Worm (Caenorhabditis elegans) whole organism, dauer: ENCODE results near the gene affl-2.

Source experiments
- unc-62 ChIP-seq: sonication (generic microtip); optimal IDR thresholded peaks from 2 replicates; lab custom pipeline; 2017; ENCODE audit warnings: missing biosample characterization, missing genetic modification reagents, missing genetic modification characterization

The affl-2 gene

DNA sequence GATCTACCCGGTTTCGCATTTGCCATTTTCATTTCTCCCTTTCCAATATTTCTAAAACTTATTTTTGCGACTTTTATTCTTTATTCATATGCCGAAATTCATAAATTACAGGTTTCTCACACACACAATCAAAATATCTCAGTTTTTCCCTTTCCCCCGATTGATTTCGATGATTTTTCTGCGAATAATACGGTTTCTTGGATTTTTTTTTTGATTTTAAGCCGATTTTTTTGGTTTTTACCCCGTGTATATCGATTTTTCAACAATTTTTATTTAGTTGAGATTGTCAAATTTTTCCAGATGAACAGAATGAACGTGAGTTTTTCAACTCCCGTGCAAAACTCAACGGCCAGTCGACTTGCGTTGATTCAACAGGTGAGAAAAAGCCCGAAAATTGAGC is 40.5 kb downstream of the affl-2 start, which contains the start of gene mat-3:
mat-3 (plus strand) TSS at position 301 of the 400 bp plus-strand sequence.
- TF ChIP-seq unc-62 (GFP tag; lab: Kevin White, UChicago), result no peak

ce11 chrIII:481259-481658 is 46.6 kb downstream of the affl-2 start:
- TF ChIP-seq unc-62 (GFP tag; lab: Kevin White, UChicago), result no peak

DNA sequence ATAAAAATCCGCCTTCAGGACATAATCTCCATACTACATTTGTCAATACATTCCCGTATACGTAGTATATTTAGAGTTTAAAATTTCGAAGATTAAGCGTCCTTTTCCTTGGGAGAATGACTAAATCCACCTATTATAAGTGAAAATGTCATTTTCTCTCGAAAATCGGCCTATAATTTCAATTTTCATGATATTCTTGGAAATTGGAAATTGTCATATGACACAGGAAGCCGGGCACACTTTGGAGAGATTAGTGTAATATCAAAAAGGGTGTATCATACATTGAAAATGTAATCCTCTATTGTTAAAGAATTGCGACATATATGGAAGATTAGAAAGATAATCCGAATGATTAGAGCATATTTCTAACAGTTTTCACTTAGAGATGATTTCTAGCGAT is 48.0 kb downstream of the affl-2 start:
- TF ChIP-seq unc-62 (GFP tag; lab: Kevin White, UChicago), result no peak

DNA sequence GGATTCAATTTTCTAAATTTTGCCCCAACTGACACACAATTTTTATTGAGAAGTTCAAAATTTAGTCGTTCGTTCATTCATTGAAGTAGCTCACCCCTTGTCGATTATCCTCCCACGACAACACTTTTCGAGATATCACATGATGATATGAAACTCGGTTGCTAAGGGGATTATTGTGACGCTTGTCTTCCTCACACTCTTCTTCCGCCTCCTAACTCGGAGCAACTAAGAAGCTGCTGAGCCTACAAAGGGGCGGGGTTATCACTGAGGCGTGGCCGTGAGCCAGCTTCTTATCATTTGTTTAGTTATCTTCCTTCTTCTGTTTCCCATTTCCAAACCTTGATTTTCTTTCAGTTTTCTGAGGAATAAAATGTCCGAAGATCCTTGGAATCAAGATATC is 48.9 kb downstream of the affl-2 start, which contains the start of gene F10C5.3:
F10C5.3 (plus strand) TSS at position 313 of the 400 bp plus-strand sequence.
- no peak for TF ChIP-seq unc-62 (GFP tag; lab: Kevin White, UChicago)

DNA sequence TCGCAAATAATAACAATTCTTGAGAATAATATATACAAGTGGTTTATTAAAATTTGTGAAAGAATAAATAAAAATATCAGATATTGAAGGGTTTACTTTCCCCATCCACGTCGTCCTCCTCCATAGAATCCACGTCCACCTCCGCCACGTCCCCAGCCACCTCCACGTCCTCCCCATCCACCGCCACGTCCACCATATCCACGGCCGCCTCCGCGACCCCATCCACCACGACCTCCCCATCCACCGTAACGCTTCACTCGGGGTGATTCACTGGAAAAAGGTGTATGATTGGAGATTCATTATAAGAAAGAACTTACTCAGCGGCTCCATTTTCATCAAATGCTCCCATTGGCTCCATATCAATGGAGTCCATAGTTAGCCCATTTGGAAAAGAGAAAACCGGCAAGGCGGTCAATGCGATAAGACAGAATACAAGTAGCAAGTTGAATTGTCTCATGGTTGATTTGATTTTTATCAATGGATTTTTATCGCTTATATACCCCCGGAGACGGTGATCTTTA is 51.4 kb downstream of the affl-2 start, which contains the start of gene nlp-32:
nlp-32 (minus strand) TSS at position 471 of the 521 bp plus-strand sequence.
- no peak for TF ChIP-seq unc-62 (GFP tag; lab: Kevin White, UChicago)

ce11 chrIII:488464-488863 is 53.8 kb downstream of the affl-2 start, which contains the start of gene F30H5.5:
Gene F30H5.5 (plus strand): TSS chrIII:488764.
- TF ChIP-seq unc-62 (GFP tag; lab: Kevin White, UChicago), result no peak
